Worm (Caenorhabditis elegans) whole organism, L1 larva: ENCODE measurements around the gene Y116F11A.6.
"Not testable (repeated sequence)": the region's sequence is repeated elsewhere in the genome, so short reads cannot be mapped to it uniquely, and the experiment has no call there.

Source experiments
- aha-1 ChIP-seq: fragments of 150-350 bp; optimal IDR thresholded peaks from 2 replicates; lab custom pipeline; 2014; ENCODE audit warnings: missing biosample characterization, missing genetic modification characterization
- ceh-90 ChIP-seq: sonication (generic microtip); optimal IDR thresholded peaks from 2 replicates; lab custom pipeline; 2016; ENCODE audit warnings: missing genetic modification characterization, missing compliant biosample characterization
- elt-2 ChIP-seq: sonication (generic microtip); optimal IDR thresholded peaks from 2 replicates; lab custom pipeline; 2016; ENCODE audit warnings: missing genetic modification characterization, mild to moderate bottlenecking, inconsistent platforms, missing compliant biosample characterization, missing genetic modification reagents
- fos-1 ChIP-seq: fragments of 150-350 bp; optimal IDR thresholded peaks from 2 replicates; lab custom pipeline; 2014; ENCODE audit warnings: missing biosample characterization, missing genetic modification characterization
- lin-35 ChIP-seq, 2 experiments: fragments of 150-350 bp; optimal IDR thresholded peaks; 2 replicates each; lab custom pipeline; 2014; ENCODE audit warnings: missing biosample characterization in 2 of 2, missing genetic modification characterization in 2 of 2, missing genetic modification reagents in 2 of 2
- mdl-1 ChIP-seq, 2 experiments: fragments of 150-350 bp; optimal IDR thresholded peaks; 2 replicates each; lab custom pipeline; 2014 to 2017; ENCODE audit warnings: missing biosample characterization in 2 of 2, missing genetic modification characterization in 2 of 2, inconsistent platforms in 1 of 2
- nhr-12 ChIP-seq: sonication (generic microtip); optimal IDR thresholded peaks from 2 replicates; lab custom pipeline; 2017; ENCODE audit warnings: missing biosample characterization, missing genetic modification characterization
- pqm-1 ChIP-seq: sonication (generic microtip); optimal IDR thresholded peaks from 3 replicates; lab custom pipeline; 2017; ENCODE audit warnings: missing biosample characterization, missing genetic modification characterization
- ztf-4 ChIP-seq: fragments of 150-350 bp; optimal IDR thresholded peaks from 2 replicates; lab custom pipeline; 2014; ENCODE audit warnings: missing biosample characterization, missing genetic modification characterization

- not testable (repeated sequence) for TF ChIP-seq elt-2 (tag; lab: Kevin White, UChicago); lin-35 (GFP tag; optimal IDR thresholded peaks at IDR 0.05; lab: Kevin White, UChicago); mdl-1 (tag; optimal IDR thresholded peaks at IDR 0.05; lab: Kevin White, UChicago); ztf-4 (tag; lab: Kevin White, UChicago); nhr-12 (tag; lab: Kevin White, UChicago); pqm-1 (tag; lab: Kevin White, UChicago); ceh-90 (tag; lab: Kevin White, UChicago); aha-1 (tag; lab: Kevin White, UChicago); fos-1
Measured at ce11 chrV:19710514-19710913, 8.8 kb upstream of the Y116F11A.6 start, which contains the start of gene Y43F8C.15.
